Fruit fly (Drosophila melanogaster) whole organism: ENCODE results near the gene CG43051.

ENCODE experiments used
- CG8478 ChIP-seq: fragments of >200 bp; optimal IDR thresholded peaks from 2 replicates; lab custom pipeline; 2018; ENCODE audit warnings: inconsistent platforms
- Dll ChIP-seq: fragments of >200 bp; optimal IDR thresholded peaks from 2 replicates; lab custom pipeline; 2017
- EcR ChIP-seq, 2 experiments: fragments of >200 bp; optimal IDR thresholded peaks; 2 replicates each; lab custom pipeline; 2017; ENCODE audit warnings: missing biosample characterization in 2 of 2, missing genetic modification characterization in 2 of 2, missing genetic modification reagents in 2 of 2
- pan ChIP-seq: fragments of >200 bp; optimal IDR thresholded peaks from 2 replicates; lab custom pipeline; 2017
- psq ChIP-seq: fragments of >200 bp; optimal IDR thresholded peaks from 2 replicates; lab custom pipeline; 2017
- usp ChIP-seq: fragments of >200 bp; optimal IDR thresholded peaks from 2 replicates; lab custom pipeline; 2017; ENCODE audit warnings: missing biosample characterization, missing genetic modification characterization, mixed read lengths

The CG43051 gene

dm6 chr2L:12483866-12484554 lies 23.7 kb upstream of the CG43051 start:
- TF ChIP-seq pan (lab: Kevin White, UChicago) (no peak), usp (GFP tag; lab: Kevin White, UChicago) (no peak), psq (lab: Kevin White, UChicago) (no peak), CG8478 (no peak), EcR (GFP tag; optimal IDR thresholded peaks at IDR 0.05; lab: Kevin White, UChicago) (no peak), Dll (no peak)

dm6 chr2L:12485897-12486615 lies 21.7 kb upstream of the CG43051 start:
- TF ChIP-seq Dll (no peak), CG8478 (no peak), pan (lab: Kevin White, UChicago) (no peak), usp (GFP tag; lab: Kevin White, UChicago) (no peak), EcR (GFP tag; optimal IDR thresholded peaks at IDR 0.05; lab: Kevin White, UChicago) (no peak), psq (lab: Kevin White, UChicago) (no peak)

DNA sequence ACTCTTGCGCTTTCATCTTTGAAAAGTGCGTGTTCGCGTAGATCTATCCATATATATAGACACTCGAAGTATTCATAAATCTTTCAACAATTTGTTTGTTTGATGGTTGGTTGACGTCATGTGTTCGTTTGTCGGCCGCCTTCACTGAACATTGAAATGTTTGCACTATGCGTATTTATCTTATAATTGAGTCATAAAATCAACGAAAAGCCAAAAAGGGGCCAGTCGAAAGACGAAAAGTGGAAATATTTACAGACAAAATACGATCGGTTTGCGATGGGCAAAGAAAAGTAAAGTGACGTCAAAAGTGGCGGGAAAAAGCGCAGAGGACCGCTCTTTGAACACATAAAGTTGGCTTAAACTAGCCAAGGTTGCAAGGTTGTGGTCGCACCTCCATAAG lies 20.4 kb upstream of the CG43051 start:
- no peak for TF ChIP-seq pan (lab: Kevin White, UChicago)
- no peak for TF ChIP-seq CG8478
- TF ChIP-seq usp (GFP tag; lab: Kevin White, UChicago), result no peak
- no peak for TF ChIP-seq psq (lab: Kevin White, UChicago)
- TF ChIP-seq Dll, result no peak
- no peak for TF ChIP-seq EcR (GFP tag; optimal IDR thresholded peaks at IDR 0.05; lab: Kevin White, UChicago)

DNA sequence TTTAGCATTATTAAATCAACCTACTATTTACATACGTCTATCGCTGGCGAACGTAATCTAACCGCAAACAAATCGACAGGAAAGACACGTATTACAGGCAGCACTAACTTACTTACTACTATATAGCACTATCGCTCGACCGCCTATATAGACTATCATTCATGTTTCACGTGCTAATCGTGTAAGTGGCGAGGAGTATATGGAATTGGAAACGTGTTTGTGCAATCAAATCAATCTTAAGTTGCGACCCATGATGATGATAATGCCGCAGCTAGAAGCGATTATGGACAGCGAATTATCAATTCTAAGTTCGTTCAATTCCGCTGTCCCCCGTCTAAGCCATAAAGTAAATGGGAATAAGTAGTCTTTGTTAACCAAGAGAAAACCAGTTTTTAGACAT lies 19.9 kb upstream of the CG43051 start:
- TF ChIP-seq usp (GFP tag; lab: Kevin White, UChicago), result no peak

- TF ChIP-seq EcR (GFP tag; optimal IDR thresholded peaks at IDR 0.05; lab: Kevin White, UChicago) (no peak), psq (lab: Kevin White, UChicago) (no peak), pan (lab: Kevin White, UChicago) (no peak), Dll (no peak), usp (GFP tag; lab: Kevin White, UChicago) (no peak), CG8478 (no peak)
Measured at dm6 chr2L:12489470-12489869, 18.3 kb upstream of the CG43051 start.

dm6 chr2L:12493101-12493770 lies 14.5 kb upstream of the CG43051 start:
- TF ChIP-seq Dll (no peak), pan (lab: Kevin White, UChicago) (no peak), usp (GFP tag; lab: Kevin White, UChicago) (no peak), EcR (GFP tag; optimal IDR thresholded peaks at IDR 0.05; lab: Kevin White, UChicago) (no peak), psq (lab: Kevin White, UChicago) (no peak), CG8478 (no peak)

- no peak for TF ChIP-seq pan (lab: Kevin White, UChicago)
- TF ChIP-seq psq (lab: Kevin White, UChicago), result no peak
- TF ChIP-seq usp (GFP tag; lab: Kevin White, UChicago), result no peak
- TF ChIP-seq Dll, result no peak
- TF ChIP-seq CG8478, result no peak
- TF ChIP-seq EcR (GFP tag; optimal IDR thresholded peaks at IDR 0.05; lab: Kevin White, UChicago), result no peak
Measured at dm6 chr2L:12493771-12494317, 13.9 kb upstream of the CG43051 start.

dm6 chr2L:12495196-12495595 lies 12.5 kb upstream of the CG43051 start:
- TF ChIP-seq CG8478, result no peak
- TF ChIP-seq usp (GFP tag; lab: Kevin White, UChicago), result no peak
- TF ChIP-seq pan (lab: Kevin White, UChicago), result no peak
- no peak for TF ChIP-seq EcR (GFP tag; optimal IDR thresholded peaks at IDR 0.05; lab: Kevin White, UChicago)
- no peak for TF ChIP-seq psq (lab: Kevin White, UChicago)
- no peak for TF ChIP-seq Dll

- TF ChIP-seq CG8478, result no peak
- no peak for TF ChIP-seq EcR (GFP tag; optimal IDR thresholded peaks at IDR 0.05; lab: Kevin White, UChicago)
- TF ChIP-seq psq (lab: Kevin White, UChicago), result no peak
- no peak for TF ChIP-seq usp (GFP tag; lab: Kevin White, UChicago)
- no peak for TF ChIP-seq Dll
- no peak for TF ChIP-seq pan (lab: Kevin White, UChicago)
Measured at dm6 chr2L:12497283-12498265, 10.2 kb upstream of the CG43051 start, which contains the start of gene t-cup. t-cup (minus strand) TSS chr2L:12497333.

- TF ChIP-seq pan (lab: Kevin White, UChicago), result no peak
- no peak for TF ChIP-seq psq (lab: Kevin White, UChicago)
- TF ChIP-seq Dll, result no peak
- TF ChIP-seq EcR (GFP tag; optimal IDR thresholded peaks at IDR 0.05; lab: Kevin White, UChicago), result no peak
Measured at dm6 chr2L:12498538-12498937, 9.2 kb upstream of the CG43051 start.

DNA sequence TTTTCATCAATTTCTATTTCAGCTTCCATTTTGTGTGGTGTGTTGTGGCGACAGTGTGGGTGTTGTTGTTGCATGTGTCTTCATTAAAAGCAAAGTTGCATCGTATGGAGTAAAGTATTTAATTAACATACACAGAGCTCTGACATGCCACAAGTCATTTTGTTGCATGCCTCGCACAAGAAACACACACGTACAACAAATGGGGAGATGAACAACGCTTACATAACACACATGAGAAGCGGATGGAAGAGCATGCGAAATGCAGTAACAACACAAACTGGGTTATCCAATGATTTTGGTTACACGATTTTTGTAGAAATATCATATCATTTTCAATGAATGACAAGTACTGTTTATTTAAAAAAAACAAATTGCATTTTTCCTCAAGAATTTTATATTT lies 8.6 kb upstream of the CG43051 start:
- TF ChIP-seq EcR (GFP tag; optimal IDR thresholded peaks at IDR 0.05; lab: Kevin White, UChicago), result no peak
- no peak for TF ChIP-seq psq (lab: Kevin White, UChicago)
- no peak for TF ChIP-seq pan (lab: Kevin White, UChicago)
- TF ChIP-seq Dll, result no peak
